Worm (Caenorhabditis elegans): ENCODE data around the gene str-221.

DNA sequence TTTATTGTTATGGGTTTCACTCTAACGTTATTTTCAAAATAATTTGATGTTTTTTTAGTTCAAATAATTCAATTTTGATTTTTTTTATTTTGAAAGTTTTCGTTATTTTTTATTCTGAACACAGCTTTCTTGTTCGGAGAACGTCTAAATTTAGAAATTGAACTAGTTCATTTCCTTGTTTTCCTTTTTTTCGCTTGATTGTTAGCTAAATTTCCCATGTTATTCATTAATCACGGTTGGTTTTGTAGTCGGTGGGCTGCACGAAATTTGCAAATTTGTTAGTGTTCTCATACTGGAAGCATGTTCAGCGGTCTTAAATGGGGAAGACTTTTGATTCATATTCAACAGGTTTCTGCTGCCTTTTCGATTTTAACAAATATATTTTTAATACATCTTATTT is 4.2 kb upstream of the str-221 start, which contains the start of gene str-222:
- no peak for TF ChIP-seq unc-62 (GFP tag; optimal IDR thresholded peaks at IDR 0.05)
- no peak for TF ChIP-seq ceh-82 (tag; optimal IDR thresholded peaks at IDR 0.05)
- TF ChIP-seq ama-1 (optimal IDR thresholded peaks at IDR 0.05), result no peak
- TF ChIP-seq nhr-12 (tag; optimal IDR thresholded peaks at IDR 0.05), result no peak
- TF ChIP-seq nhr-23 (tag; optimal IDR thresholded peaks at IDR 0.05), result no peak
- TF ChIP-seq zag-1 (tag; optimal IDR thresholded peaks at IDR 0.05), result no peak
- no peak for TF ChIP-seq aly-2 (tag; optimal IDR thresholded peaks at IDR 0.05)
- TF ChIP-seq lin-11 (tag; optimal IDR thresholded peaks at IDR 0.05), result no peak

Data from whole organism, L2 larva.